Fruit fly (Drosophila melanogaster) whole organism, embryonic: ENCODE measurements around the gene Pop4.

Source experiments
- Ada2b ChIP-seq: fragments of 200-800 bp; sonication (Bioruptor generic); IDR thresholded peaks from 2 replicates; pipeline ENCODE4 v1.3.6; 2022; ENCODE audit warnings: missing biosample characterization, missing genetic modification characterization
- Aef1 ChIP-seq: fragments of 200-800 bp; sonication (Bioruptor generic); IDR thresholded peaks from 3 replicates; pipeline ENCODE4 v1.3.6; 2022; ENCODE audit warnings: missing biosample characterization, missing genetic modification characterization
- CG10366 ChIP-seq: fragments of 200-800 bp; sonication (Bioruptor generic); IDR thresholded peaks from 2 replicates; pipeline ENCODE4 v1.3.6; 2022; ENCODE audit warnings: missing biosample characterization, missing genetic modification characterization
- CG12659 ChIP-seq: fragments of 200-800 bp; sonication (Bioruptor generic); optimal IDR thresholded peaks from 3 replicates; lab custom pipeline; 2017; ENCODE audit warnings: mild to moderate bottlenecking, missing biosample characterization, missing genetic modification reagents, missing genetic modification characterization
- CG13123 ChIP-seq: fragments of 200-800 bp; sonication (Bioruptor generic); optimal IDR thresholded peaks from 2 replicates; lab custom pipeline; 2016; ENCODE audit warnings: missing biosample characterization, missing genetic modification characterization
- CG14441 ChIP-seq: fragments of 200-800 bp; sonication (Bioruptor generic); IDR thresholded peaks from 2 replicates; pipeline ENCODE4 v1.3.6; 2022; ENCODE audit warnings: missing biosample characterization, missing genetic modification characterization
- CG14667 ChIP-seq: fragments of 200-800 bp; sonication (Bioruptor generic); IDR thresholded peaks from 2 replicates; pipeline ENCODE4 v1.3.6; 2022; ENCODE audit warnings: missing biosample characterization, missing genetic modification characterization
- CG14710 ChIP-seq: fragments of 200-800 bp; sonication (Bioruptor generic); optimal IDR thresholded peaks from 3 replicates; lab custom pipeline; 2019; ENCODE audit warnings: missing biosample characterization, mild to moderate bottlenecking, missing genetic modification characterization, moderate library complexity
- CG15011 ChIP-seq: fragments of 200-800 bp; sonication (Bioruptor generic); optimal IDR thresholded peaks from 3 replicates; lab custom pipeline; 2018; ENCODE audit warnings: missing biosample characterization, mild to moderate bottlenecking, missing genetic modification characterization
- CG2712 ChIP-seq: fragments of 200-800 bp; optimal IDR thresholded peaks from 3 replicates; lab custom pipeline; 2019; ENCODE audit warnings: missing biosample characterization, mild to moderate bottlenecking, missing genetic modification characterization, moderate library complexity
- CG3281 ChIP-seq: fragments of 200-800 bp; sonication (Bioruptor generic); optimal IDR thresholded peaks from 3 replicates; lab custom pipeline; 2017; ENCODE audit warnings: missing biosample characterization, mild to moderate bottlenecking, missing genetic modification characterization
- CG6175 ChIP-seq: fragments of 200-800 bp; sonication (Bioruptor generic); IDR thresholded peaks from 3 replicates; pipeline ENCODE4 v1.3.6; 2022; ENCODE audit warnings: missing biosample characterization, missing genetic modification characterization
- CG6683 ChIP-seq: fragments of 200-800 bp; sonication (Bioruptor generic); optimal IDR thresholded peaks from 2 replicates; lab custom pipeline; 2017; ENCODE audit warnings: missing biosample characterization, mild to moderate bottlenecking, missing genetic modification characterization, missing genetic modification reagents
- CG7987 ChIP-seq: fragments of 200-800 bp; sonication (Bioruptor generic); optimal IDR thresholded peaks from 2 replicates; lab custom pipeline; 2018; ENCODE audit warnings: missing biosample characterization, mild to moderate bottlenecking, missing genetic modification characterization, moderate library complexity
- CG8388 ChIP-seq: fragments of 200-800 bp; sonication (Bioruptor generic); optimal IDR thresholded peaks from 2 replicates; lab custom pipeline; 2019; ENCODE audit warnings: missing biosample characterization, mild to moderate bottlenecking, missing genetic modification characterization, moderate library complexity
- Dad ChIP-seq: fragments of 200-800 bp; sonication (Bioruptor generic); optimal IDR thresholded peaks from 3 replicates; lab custom pipeline; 2016; ENCODE audit warnings: missing biosample characterization, missing genetic modification characterization
- Deaf1 ChIP-seq: fragments of 200-800 bp; optimal IDR thresholded peaks from 3 replicates; lab custom pipeline; 2019; ENCODE audit warnings: missing biosample characterization, mild to moderate bottlenecking, missing genetic modification characterization, moderate library complexity
- Fer1 ChIP-seq: fragments of 200-800 bp; sonication (Bioruptor generic); optimal IDR thresholded peaks from 2 replicates; lab custom pipeline; 2017; ENCODE audit warnings: missing biosample characterization, mild to moderate bottlenecking, missing genetic modification characterization
- Fer3 ChIP-seq: fragments of 200-800 bp; sonication (Bioruptor generic); optimal IDR thresholded peaks from 2 replicates; lab custom pipeline; 2018; ENCODE audit warnings: missing biosample characterization, mild to moderate bottlenecking, missing genetic modification characterization, moderate library complexity
- GATAe ChIP-seq: fragments of 200-800 bp; sonication (Bioruptor generic); conservative IDR thresholded peaks from 2 replicates; pipeline ENCODE4 v1.3.6; 2022; ENCODE audit warnings: missing biosample characterization, missing genetic modification characterization
- H15 ChIP-seq: fragments of 200-800 bp; sonication (Bioruptor generic); IDR thresholded peaks from 3 replicates; pipeline ENCODE4 v1.3.6; 2022; ENCODE audit warnings: missing biosample characterization, missing genetic modification characterization
- Hey ChIP-seq: fragments of 200-800 bp; sonication (Bioruptor generic); optimal IDR thresholded peaks from 3 replicates; lab custom pipeline; 2018; ENCODE audit warnings: missing biosample characterization, mild to moderate bottlenecking, missing genetic modification characterization
- HmgZ ChIP-seq: fragments of 200-800 bp; sonication (Bioruptor generic); optimal IDR thresholded peaks from 2 replicates; lab custom pipeline; 2018; ENCODE audit warnings: missing biosample characterization, mild to moderate bottlenecking, missing genetic modification characterization
- Hsf ChIP-seq: fragments of 200-800 bp; sonication (Bioruptor generic); optimal IDR thresholded peaks from 3 replicates; lab custom pipeline; 2016; ENCODE audit warnings: missing biosample characterization, missing genetic modification characterization
- Mrtf ChIP-seq: fragments of 200-800 bp; sonication (Bioruptor generic); IDR thresholded peaks from 3 replicates; pipeline ENCODE4 v1.3.6; 2022; ENCODE audit warnings: missing biosample characterization, missing genetic modification characterization
- NFAT ChIP-seq: fragments of 200-800 bp; sonication (Bioruptor generic); IDR thresholded peaks from 2 replicates; pipeline ENCODE4 v1.3.6; 2022; ENCODE audit warnings: missing biosample characterization, missing genetic modification characterization
- Oli ChIP-seq: fragments of 200-800 bp; sonication (Bioruptor generic); optimal IDR thresholded peaks from 2 replicates; lab custom pipeline; 2018; ENCODE audit warnings: missing biosample characterization, mild to moderate bottlenecking, missing genetic modification characterization, moderate library complexity
- Poxn ChIP-seq: fragments of 200-800 bp; sonication (Bioruptor generic); IDR thresholded peaks from 2 replicates; pipeline ENCODE4 v1.3.6; 2022; ENCODE audit warnings: missing biosample characterization, missing genetic modification characterization
- Rfx ChIP-seq: fragments of 200-800 bp; sonication (Bioruptor generic); IDR thresholded peaks from 2 replicates; pipeline ENCODE4 v1.3.6; 2022; ENCODE audit warnings: missing biosample characterization, missing genetic modification characterization
- Side ChIP-seq: fragments of 200-800 bp; sonication (Bioruptor generic); optimal IDR thresholded peaks from 2 replicates; lab custom pipeline; 2016; ENCODE audit warnings: missing biosample characterization, missing genetic modification characterization
- ac ChIP-seq: fragments of 200-800 bp; sonication (Bioruptor generic); optimal IDR thresholded peaks from 3 replicates; lab custom pipeline; 2017; ENCODE audit warnings: missing biosample characterization, mild to moderate bottlenecking, missing genetic modification characterization
- aop ChIP-seq: fragments of 200-800 bp; sonication (Bioruptor generic); IDR thresholded peaks from 2 replicates; pipeline ENCODE4 v1.3.6; 2022; ENCODE audit warnings: missing biosample characterization, missing genetic modification characterization
- bab2 ChIP-seq: fragments of 200-800 bp; sonication (Bioruptor generic); optimal IDR thresholded peaks from 2 replicates; lab custom pipeline; 2016; ENCODE audit warnings: missing biosample characterization, missing genetic modification characterization
- cas ChIP-seq: fragments of 200-800 bp; sonication (Bioruptor generic); IDR thresholded peaks from 2 replicates; pipeline ENCODE4 v1.3.6; 2022; ENCODE audit warnings: missing biosample characterization, missing genetic modification characterization
- emc ChIP-seq: fragments of 200-800 bp; sonication (Bioruptor generic); optimal IDR thresholded peaks from 2 replicates; lab custom pipeline; 2016; ENCODE audit warnings: missing biosample characterization, missing genetic modification characterization
- en ChIP-seq: fragments of 200-800 bp; sonication (Bioruptor generic); optimal IDR thresholded peaks from 2 replicates; lab custom pipeline; 2016; ENCODE audit warnings: missing biosample characterization, missing genetic modification characterization
- esg ChIP-seq: fragments of 200-800 bp; sonication (Bioruptor generic); conservative IDR thresholded peaks from 2 replicates; pipeline ENCODE4 v1.3.6; 2022; ENCODE audit warnings: missing biosample characterization, missing genetic modification characterization
- eyg ChIP-seq: fragments of 200-800 bp; sonication (Bioruptor generic); optimal IDR thresholded peaks from 3 replicates; lab custom pipeline; 2016; ENCODE audit warnings: missing biosample characterization, missing genetic modification characterization
- kah ChIP-seq: fragments of 200-800 bp; sonication (Bioruptor generic); optimal IDR thresholded peaks from 2 replicates; lab custom pipeline; 2018; ENCODE audit warnings: missing biosample characterization, mild to moderate bottlenecking, missing genetic modification characterization
- kay ChIP-seq: fragments of 200-800 bp; sonication (Bioruptor generic); optimal IDR thresholded peaks from 2 replicates; lab custom pipeline; 2016; ENCODE audit warnings: missing biosample characterization, missing genetic modification characterization
- lbe ChIP-seq: fragments of 200-800 bp; sonication (Bioruptor generic); optimal IDR thresholded peaks from 2 replicates; lab custom pipeline; 2016; ENCODE audit warnings: missing biosample characterization, mild to moderate bottlenecking, missing genetic modification characterization
- nom ChIP-seq: fragments of 200-800 bp; sonication (Bioruptor generic); optimal IDR thresholded peaks from 2 replicates; lab custom pipeline; 2017; ENCODE audit warnings: missing biosample characterization, missing genetic modification characterization, mild to moderate bottlenecking, moderate library complexity, missing genetic modification reagents
- onecut ChIP-seq: fragments of 200-800 bp; sonication (Bioruptor generic); IDR thresholded peaks from 2 replicates; pipeline ENCODE4 v1.3.6; 2022; ENCODE audit warnings: missing biosample characterization, missing genetic modification characterization
- pnt ChIP-seq: fragments of 200-800 bp; sonication (Bioruptor generic); optimal IDR thresholded peaks from 3 replicates; lab custom pipeline; 2016; ENCODE audit warnings: missing biosample characterization, missing genetic modification characterization
- prd ChIP-seq, 3 experiments: fragments of >200 bp in 2 of 3; fragments of 200-800 bp in 1 of 3; sonication (Bioruptor generic) in 1 of 3; optimal IDR thresholded peaks in 2 of 3; IDR thresholded peaks in 1 of 3; 2 replicates in 2 of 3; 3 replicates in 1 of 3; pipeline versions ENCODE4 v1.3.6 to Lab custom; 2017 to 2022; ENCODE audit warnings: missing biosample characterization in 1 of 3, missing genetic modification characterization in 1 of 3
- psq ChIP-seq: fragments of 200-800 bp; sonication (Bioruptor generic); optimal IDR thresholded peaks from 2 replicates; lab custom pipeline; 2017; ENCODE audit warnings: missing biosample characterization, missing genetic modification characterization
- seq ChIP-seq: fragments of 200-800 bp; sonication (Bioruptor generic); IDR thresholded peaks from 2 replicates; pipeline ENCODE4 v1.3.6; 2022; ENCODE audit warnings: missing biosample characterization, missing genetic modification characterization
- sima ChIP-seq: fragments of 200-800 bp; sonication (Bioruptor generic); optimal IDR thresholded peaks from 2 replicates; lab custom pipeline; 2016; ENCODE audit warnings: missing biosample characterization, missing genetic modification characterization
- toy ChIP-seq: fragments of 200-800 bp; sonication (Bioruptor generic); IDR thresholded peaks from 2 replicates; pipeline ENCODE4 v1.3.6; 2022; ENCODE audit warnings: missing biosample characterization, missing genetic modification characterization

The Pop4 gene

dm6 chr3L:8024278-8025140, 46.1 kb upstream of the Pop4 start (continued):
- TF ChIP-seq eyg (GFP tag; lab: Kevin White, UChicago) (no peak), H15 (no peak), esg (GFP tag; lab: Robert Waterston, UW) (0 out of 2 replicates have a peak, but pooled peaks have one; percentile 49), Dad (GFP tag; lab: Kevin White, UChicago) (no peak), Side (GFP tag; lab: Kevin White, UChicago) (no peak), Ada2b (peak; percentile 82), pnt (GFP tag; lab: Kevin White, UChicago) (no peak), CG6175 (GFP tag; lab: Robert Waterston, UW) (no peak), CG15011 (GFP tag; lab: Kevin White, UChicago) (peak; percentile 16), emc (GFP tag; lab: Kevin White, UChicago) (no peak), Aef1 (GFP tag; lab: Robert Waterston, UW) (peak; percentile 75), psq (no peak), Hsf (peak; percentile 36), CG7987 (no peak), lbe (GFP tag; lab: Kevin White, UChicago) (peak; percentile 15), CG6683 (GFP tag; lab: Kevin White, UChicago) (no peak), Fer3 (peak; percentile 27), toy (no peak), cas (0 out of 2 replicates have a peak, but pooled peaks have one; percentile 34), ac (GFP tag; lab: Kevin White, UChicago) (no peak), aop (GFP tag; lab: Robert Waterston, UW) (no peak), Oli (peak; percentile 53), CG8388 (GFP tag; lab: Kevin White, UChicago) (peak; percentile 93), prd (optimal IDR thresholded peaks at IDR 0.05; lab: Kevin White, UChicago) (no peak), prd (GFP tag; IDR thresholded peaks at IDR 0.05; lab: Robert Waterston, UW) (peak; percentile 76), bab2 (GFP tag; lab: Kevin White, UChicago) (no peak), en (GFP tag; lab: Kevin White, UChicago) (no peak), onecut (GFP tag; lab: Robert Waterston, UW) (0 out of 2 replicates have a peak, but pooled peaks have one; percentile 15), NFAT (0 out of 2 replicates have a peak, but pooled peaks have one; percentile 43), Mrtf (peak; percentile 38; the same call in 1 of the 3 replicates), Rfx (GFP tag; lab: Robert Waterston, UW) (peak; percentile 79), sima (GFP tag; lab: Kevin White, UChicago) (no peak), Fer1 (peak; percentile 18), CG3281 (GFP tag; lab: Kevin White, UChicago) (peak; percentile 24), nom (GFP tag; lab: Kevin White, UChicago) (no peak), kay (GFP tag; lab: Kevin White, UChicago) (peak; percentile 5), Deaf1 (peak; percentile 26), CG14710 (tag; lab: Kevin White, UChicago) (peak; percentile 5), CG13123 (GFP tag; lab: Kevin White, UChicago) (no peak), CG14667 (GFP tag; lab: Robert Waterston, UW) (peak; percentile 46; the same call in 1 of the 2 replicates), kah (no peak), HmgZ (tag; lab: Kevin White, UChicago) (no peak), seq (peak; percentile 56; the same call in 1 of the 2 replicates), CG12659 (peak; percentile 25), CG2712 (tag; lab: Kevin White, UChicago) (peak; percentile 55), Hey (tag; lab: Kevin White, UChicago) (peak; percentile 32), CG14441 (peak; percentile 77), GATAe (GFP tag; lab: Robert Waterston, UW) (peak; percentile 32; the same call in 1 of the 2 replicates), CG10366 (GFP tag; lab: Robert Waterston, UW) (peak; percentile 55), Poxn (GFP tag; lab: Robert Waterston, UW) (no peak)
